Worm (Caenorhabditis elegans): ENCODE data around the gene R11H6.4.

- TF ChIP-seq nhr-237 (tag; optimal IDR thresholded peaks at IDR 0.05) (no peak), nhr-25 (tag; optimal IDR thresholded peaks at IDR 0.05) (no peak), unc-62 (GFP tag; optimal IDR thresholded peaks at IDR 0.05) (no peak), nhr-12 (tag; optimal IDR thresholded peaks at IDR 0.05) (no peak), pqm-1 (tag; optimal IDR thresholded peaks at IDR 0.05) (no peak), daf-12 (tag; optimal IDR thresholded peaks at IDR 0.05) (no peak), nhr-77 (tag; optimal IDR thresholded peaks at IDR 0.05) (no peak)
These were observed 1.0 kb downstream of the R11H6.4 start for ce11 chrV:14610781-14611180.

Measured in whole organism, L3 larva.